Fruit fly (Drosophila melanogaster): ENCODE results near the gene ND-49L.

- TF ChIP-seq CG9705 (GFP tag; optimal IDR thresholded peaks at IDR 0.05) (no peak), lola (GFP tag; optimal IDR thresholded peaks at IDR 0.05) (no peak)
Measured at dm6 chr3R:25316016-25316415, 42.1 kb upstream of the ND-49L start, which contains the start of gene CG10559.
